Worm (Caenorhabditis elegans) whole organism, mixed stage, embryonic: Measurements from ENCODE around the gene col-153.

Experiments used
- M03D4.4 ChIP-seq: sonication (generic microtip); optimal IDR thresholded peaks from 2 replicates; lab custom pipeline; 2017; ENCODE audit warnings: mild to moderate bottlenecking, missing genetic modification characterization, missing compliant biosample characterization
- bed-3 ChIP-seq: fragments of 200-800 bp; sonication (Bioruptor generic); optimal IDR thresholded peaks from 3 replicates; lab custom pipeline; 2018; ENCODE audit warnings: mild to moderate bottlenecking, missing genetic modification characterization, moderate library complexity, missing compliant biosample characterization
- blmp-1 ChIP-seq: fragments of 150-350 bp; optimal IDR thresholded peaks from 2 replicates; lab custom pipeline; 2014; ENCODE audit warnings: missing biosample characterization, missing genetic modification characterization
- ceh-39 ChIP-seq: fragments of 150-350 bp; optimal IDR thresholded peaks from 2 replicates; lab custom pipeline; 2014; ENCODE audit warnings: missing biosample characterization, missing genetic modification characterization
- ces-1 ChIP-seq: fragments of 150-350 bp; optimal IDR thresholded peaks from 2 replicates; lab custom pipeline; 2014; ENCODE audit warnings: missing biosample characterization, missing genetic modification reagents, missing genetic modification characterization
- cnd-1 ChIP-seq: fragments of 200-800 bp; sonication (Bioruptor generic); optimal IDR thresholded peaks from 2 replicates; lab custom pipeline; 2018; ENCODE audit warnings: mild to moderate bottlenecking, missing genetic modification characterization, missing compliant biosample characterization
- drap-1 ChIP-seq: fragments of 200-800 bp; sonication (Bioruptor generic); optimal IDR thresholded peaks from 3 replicates; lab custom pipeline; 2018; ENCODE audit warnings: mild to moderate bottlenecking, missing genetic modification characterization, missing compliant biosample characterization
- elt-3 ChIP-seq: fragments of 150-350 bp; optimal IDR thresholded peaks from 2 replicates; lab custom pipeline; 2014; ENCODE audit warnings: missing biosample characterization, missing genetic modification characterization
- flh-1 ChIP-seq: fragments of 200-800 bp; sonication (Bioruptor generic); optimal IDR thresholded peaks from 2 replicates; lab custom pipeline; 2018; ENCODE audit warnings: mild to moderate bottlenecking, missing genetic modification characterization, moderate library complexity, missing compliant biosample characterization
- ham-2 ChIP-seq: fragments of 200-800 bp; sonication (Bioruptor generic); optimal IDR thresholded peaks from 2 replicates; lab custom pipeline; 2018; ENCODE audit warnings: mild to moderate bottlenecking, missing genetic modification characterization, missing compliant biosample characterization
- hlh-1 ChIP-seq: fragments of 150-350 bp; optimal IDR thresholded peaks from 2 replicates; lab custom pipeline; 2014; ENCODE audit warnings: missing biosample characterization, missing genetic modification reagents, missing genetic modification characterization
- lin-13 ChIP-seq: fragments of 150-350 bp; optimal IDR thresholded peaks from 2 replicates; lab custom pipeline; 2014; ENCODE audit warnings: missing biosample characterization, missing genetic modification characterization
- lsy-2 ChIP-seq: fragments of 150-350 bp; optimal IDR thresholded peaks from 2 replicates; lab custom pipeline; 2014; ENCODE audit warnings: missing biosample characterization, missing genetic modification characterization
- mab-5 ChIP-seq: fragments of 150-350 bp; optimal IDR thresholded peaks from 2 replicates; lab custom pipeline; 2014; ENCODE audit warnings: missing biosample characterization, missing genetic modification characterization
- mep-1 ChIP-seq: fragments of 150-350 bp; optimal IDR thresholded peaks from 2 replicates; lab custom pipeline; 2017; ENCODE audit warnings: missing biosample characterization, missing genetic modification reagents, missing genetic modification characterization, inconsistent platforms
- mls-2 ChIP-seq: sonication (generic microtip); optimal IDR thresholded peaks from 2 replicates; lab custom pipeline; 2016; ENCODE audit warnings: mild to moderate bottlenecking, missing genetic modification characterization, moderate library complexity, missing compliant biosample characterization
- nhr-12 ChIP-seq: fragments of 150-350 bp; optimal IDR thresholded peaks from 2 replicates; lab custom pipeline; 2014; ENCODE audit warnings: missing biosample characterization, missing genetic modification characterization
- nhr-2 ChIP-seq: fragments of 150-350 bp; optimal IDR thresholded peaks from 2 replicates; lab custom pipeline; 2014; ENCODE audit warnings: missing biosample characterization, missing genetic modification characterization
- nhr-237 ChIP-seq: fragments of 150-350 bp; optimal IDR thresholded peaks from 2 replicates; lab custom pipeline; 2014; ENCODE audit warnings: missing biosample characterization, missing genetic modification characterization
- nhr-28 ChIP-seq: fragments of 150-350 bp; optimal IDR thresholded peaks from 2 replicates; lab custom pipeline; 2014; ENCODE audit warnings: missing biosample characterization, missing genetic modification characterization
- nhr-76 ChIP-seq: sonication (generic microtip); optimal IDR thresholded peaks from 2 replicates; lab custom pipeline; 2017; ENCODE audit warnings: missing biosample characterization, missing genetic modification characterization
- pha-4 ChIP-seq: fragments of 150-350 bp; optimal IDR thresholded peaks from 2 replicates; lab custom pipeline; 2018; ENCODE audit warnings: missing biosample characterization, missing genetic modification reagents, missing genetic modification characterization
- sem-2 ChIP-seq: fragments of 200-800 bp; sonication (Bioruptor generic); optimal IDR thresholded peaks from 2 replicates; lab custom pipeline; 2018; ENCODE audit warnings: mild to moderate bottlenecking, missing genetic modification characterization, missing compliant biosample characterization
- snpc-4 ChIP-seq: fragments of 150-350 bp; optimal IDR thresholded peaks from 2 replicates; lab custom pipeline; 2014; ENCODE audit warnings: missing biosample characterization, missing genetic modification characterization
- sptf-1 ChIP-seq: sonication (generic microtip); optimal IDR thresholded peaks from 2 replicates; lab custom pipeline; 2017; ENCODE audit warnings: mild to moderate bottlenecking, missing genetic modification characterization, moderate library complexity, missing compliant biosample characterization
- unc-120 ChIP-seq: sonication (generic microtip); optimal IDR thresholded peaks from 2 replicates; lab custom pipeline; 2017; ENCODE audit warnings: missing genetic modification characterization, missing compliant biosample characterization; ENCODE audit not compliant: poor library complexity, severe bottlenecking
- unc-39 ChIP-seq: fragments of 150-350 bp; optimal IDR thresholded peaks from 2 replicates; lab custom pipeline; 2014; ENCODE audit warnings: missing biosample characterization, missing genetic modification characterization
- unc-62 ChIP-seq: fragments of 150-350 bp; optimal IDR thresholded peaks from 2 replicates; lab custom pipeline; 2014; ENCODE audit warnings: missing biosample characterization, missing genetic modification reagents, missing genetic modification characterization
- zip-8 ChIP-seq: fragments of 150-350 bp; optimal IDR thresholded peaks from 2 replicates; lab custom pipeline; 2014; ENCODE audit warnings: missing biosample characterization, missing genetic modification characterization
- ztf-11 ChIP-seq: fragments of 150-350 bp; optimal IDR thresholded peaks from 2 replicates; lab custom pipeline; 2014; ENCODE audit warnings: missing biosample characterization, missing genetic modification characterization

The col-153 gene

ce11 chrV:10955681-10956476 is 6.3 kb downstream of the col-153 start, which contains the start of gene F17C11.13:
Gene F17C11.13, plus strand, starts transcription at chrV:10955923.
- TF ChIP-seq lsy-2 (tag; lab: Kevin White, UChicago) (no peak), lin-13 (tag; lab: Kevin White, UChicago) (no peak), unc-120 (tag; lab: Kevin White, UChicago) (no peak), unc-39 (tag; lab: Kevin White, UChicago) (no peak), nhr-76 (tag; lab: Kevin White, UChicago) (no peak), sem-2 (GFP tag; lab: Kevin White, UChicago) (no peak), nhr-2 (no peak), M03D4.4 (no peak), nhr-237 (tag; lab: Kevin White, UChicago) (no peak), bed-3 (no peak), sptf-1 (tag; lab: Kevin White, UChicago) (no peak)

DNA sequence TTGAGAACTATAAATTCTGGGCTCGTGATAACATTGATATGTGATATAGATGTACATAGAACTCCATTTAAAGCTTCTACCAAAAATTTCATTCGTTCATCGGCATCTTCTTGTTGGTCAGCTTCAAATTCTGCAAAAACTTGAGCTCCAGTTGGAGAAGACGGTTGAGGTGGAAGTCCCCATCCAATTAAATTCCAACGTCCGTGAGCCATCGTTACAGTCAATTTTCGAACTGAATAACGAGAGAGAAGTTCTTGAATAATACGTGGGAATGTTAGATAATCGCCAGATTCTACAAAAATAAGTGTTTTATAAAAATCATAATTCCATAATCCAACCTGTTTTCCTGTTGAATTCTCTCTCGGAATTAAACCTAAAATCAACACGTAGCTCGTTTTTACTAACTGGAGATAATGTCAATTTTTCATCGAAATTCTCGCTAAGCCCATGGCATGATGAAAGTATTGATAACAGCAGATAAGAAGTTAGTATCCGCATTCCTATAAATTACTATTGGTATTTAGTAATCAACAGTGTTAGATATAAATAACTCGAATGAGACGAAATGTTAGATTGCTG is 8.8 kb downstream of the col-153 start, which contains the start of gene pigt-1:
Gene pigt-1, minus strand, starts transcription at position 500 of the 579 bp plus-strand sequence.
- TF ChIP-seq pha-4: no peak
- TF ChIP-seq mep-1 (tag; lab: Kevin White, UChicago): no peak
- TF ChIP-seq ztf-11 (tag; lab: Kevin White, UChicago): no peak
- TF ChIP-seq blmp-1 (tag; lab: Kevin White, UChicago): no peak
- TF ChIP-seq drap-1: no peak
- TF ChIP-seq snpc-4 (tag; lab: Kevin White, UChicago): no peak
- no peak for TF ChIP-seq bed-3
- TF ChIP-seq sptf-1 (tag; lab: Kevin White, UChicago): no peak
- TF ChIP-seq M03D4.4: no peak
- TF ChIP-seq ceh-39 (tag; lab: Kevin White, UChicago): no peak
- no peak for TF ChIP-seq zip-8
- no peak for TF ChIP-seq ham-2 (GFP tag; lab: Kevin White, UChicago)
- no peak for TF ChIP-seq nhr-237 (tag; lab: Kevin White, UChicago)

DNA sequence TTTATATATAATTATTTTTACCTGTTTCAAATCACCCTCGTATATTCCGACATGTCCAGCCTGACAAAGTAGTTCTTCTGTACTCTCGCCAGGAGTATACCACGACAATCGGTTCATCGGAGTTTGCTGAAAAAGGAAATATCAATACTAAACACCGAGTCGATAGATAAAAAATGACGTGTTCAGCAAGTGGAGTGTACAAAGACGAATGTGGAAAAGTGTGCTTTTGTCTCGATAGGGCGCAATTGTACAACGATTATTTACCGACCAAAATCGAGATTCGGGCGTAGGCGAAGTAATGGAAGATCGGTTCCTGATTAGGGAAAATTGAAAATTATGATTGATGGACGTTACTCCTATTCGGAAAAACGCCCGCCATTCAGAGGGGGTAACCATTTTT is 10.9 kb downstream of the col-153 start, which contains the start of gene vps-36:
Gene vps-36, minus strand, starts transcription at position 126 of the 400 bp plus-strand sequence.
- TF ChIP-seq ces-1 (no peak), nhr-28 (tag; lab: Kevin White, UChicago) (no peak), unc-120 (tag; lab: Kevin White, UChicago) (no peak), elt-3 (no peak), pha-4 (no peak), snpc-4 (tag; lab: Kevin White, UChicago) (no peak), M03D4.4 (no peak), drap-1 (no peak), nhr-12 (tag; lab: Kevin White, UChicago) (no peak), sem-2 (GFP tag; lab: Kevin White, UChicago) (no peak), zip-8 (no peak), bed-3 (no peak), cnd-1 (tag; lab: Kevin White, UChicago) (no peak), blmp-1 (tag; lab: Kevin White, UChicago) (no peak), sptf-1 (tag; lab: Kevin White, UChicago) (no peak), lsy-2 (tag; lab: Kevin White, UChicago) (no peak), mab-5 (tag; lab: Kevin White, UChicago) (no peak), flh-1 (GFP tag; lab: Kevin White, UChicago) (no peak), mls-2 (tag; lab: Kevin White, UChicago) (no peak)

DNA sequence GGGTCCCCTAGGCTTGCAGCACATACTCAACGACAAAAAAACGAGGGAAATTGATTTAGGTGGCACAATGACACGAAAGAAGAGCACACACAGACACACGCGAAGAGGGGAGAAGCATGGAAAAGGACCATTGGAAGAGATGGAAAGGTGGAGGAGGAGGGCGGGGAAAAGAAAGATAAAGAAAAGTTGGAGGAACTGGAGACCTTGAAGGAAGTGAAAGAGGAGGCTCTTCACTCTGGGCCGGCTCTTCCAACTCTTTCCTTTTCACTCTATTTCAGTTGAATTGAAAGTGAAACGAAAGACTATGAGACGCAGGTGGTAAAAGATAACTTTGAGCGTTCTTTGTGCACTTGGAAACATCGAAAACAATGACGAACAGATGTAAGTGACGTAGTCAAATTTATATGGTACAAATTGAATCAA is 11.8 kb downstream of the col-153 start:
- TF ChIP-seq hlh-1 (tag; lab: Kevin White, UChicago) (no peak), drap-1 (peak; percentile 43), sptf-1 (tag; lab: Kevin White, UChicago) (peak; percentile 26), sem-2 (GFP tag; lab: Kevin White, UChicago) (no peak), unc-120 (tag; lab: Kevin White, UChicago) (peak; percentile 88), mls-2 (tag; lab: Kevin White, UChicago) (peak; percentile 24), flh-1 (GFP tag; lab: Kevin White, UChicago) (no peak), unc-62 (GFP tag; lab: Kevin White, UChicago) (no peak), ces-1 (peak; percentile 80)
